Fruit fly (Drosophila melanogaster) whole organism, embryonic: ENCODE measurements around the gene Hf.

ENCODE experiments used
- CG10366 ChIP-seq: fragments of 200-800 bp; sonication (Bioruptor generic); IDR thresholded peaks from 2 replicates; pipeline ENCODE4 v1.3.6; 2022; ENCODE audit warnings: missing biosample characterization, missing genetic modification characterization
- CG10654 ChIP-seq: fragments of 200-800 bp; sonication (Bioruptor generic); optimal IDR thresholded peaks from 2 replicates; lab custom pipeline; 2016; ENCODE audit warnings: missing biosample characterization, missing genetic modification characterization
- CG11695 ChIP-seq: fragments of 200-800 bp; sonication (Bioruptor generic); IDR thresholded peaks from 3 replicates; pipeline ENCODE4 v1.3.6; 2022; ENCODE audit warnings: missing biosample characterization, missing genetic modification characterization
- CG11696 ChIP-seq: fragments of 200-800 bp; sonication (Bioruptor generic); IDR thresholded peaks from 2 replicates; pipeline ENCODE4 v1.3.6; 2022; ENCODE audit warnings: missing biosample characterization, missing genetic modification characterization
- CG12769 ChIP-seq: fragments of 200-800 bp; sonication (Bioruptor generic); optimal IDR thresholded peaks from 2 replicates; lab custom pipeline; 2019; ENCODE audit warnings: missing biosample characterization, mild to moderate bottlenecking, missing genetic modification characterization, moderate library complexity
- CG13775 ChIP-seq: fragments of 200-800 bp; sonication (Bioruptor generic); optimal IDR thresholded peaks from 3 replicates; lab custom pipeline; 2017; ENCODE audit warnings: missing biosample characterization, mild to moderate bottlenecking, missing genetic modification characterization
- CG14710 ChIP-seq: fragments of 200-800 bp; sonication (Bioruptor generic); optimal IDR thresholded peaks from 3 replicates; lab custom pipeline; 2019; ENCODE audit warnings: missing biosample characterization, mild to moderate bottlenecking, missing genetic modification characterization, moderate library complexity
- CG1602 ChIP-seq: fragments of 200-800 bp; sonication (Bioruptor generic); optimal IDR thresholded peaks from 3 replicates; lab custom pipeline; 2016; ENCODE audit warnings: missing biosample characterization, missing genetic modification characterization
- CG17568 ChIP-seq: fragments of 200-800 bp; sonication (Bioruptor generic); optimal IDR thresholded peaks from 2 replicates; lab custom pipeline; 2018; ENCODE audit warnings: missing biosample characterization, mild to moderate bottlenecking, missing genetic modification characterization, moderate library complexity
- CG2116 ChIP-seq: fragments of 200-800 bp; sonication (Bioruptor generic); optimal IDR thresholded peaks from 3 replicates; lab custom pipeline; 2018; ENCODE audit warnings: missing biosample characterization, mild to moderate bottlenecking, missing genetic modification characterization
- CG2120 ChIP-seq: fragments of 200-800 bp; sonication (Bioruptor generic); optimal IDR thresholded peaks from 3 replicates; lab custom pipeline; 2016; ENCODE audit warnings: missing biosample characterization, missing genetic modification characterization
- CG2199 ChIP-seq: fragments of 200-800 bp; sonication (Bioruptor generic); IDR thresholded peaks from 3 replicates; pipeline ENCODE4 v1.3.6; 2022; ENCODE audit warnings: missing biosample characterization, missing genetic modification characterization
- CG30403 ChIP-seq: fragments of 200-800 bp; sonication (Bioruptor generic); optimal IDR thresholded peaks from 3 replicates; lab custom pipeline; 2016; ENCODE audit warnings: missing biosample characterization, missing genetic modification characterization
- CG4282 ChIP-seq: fragments of 200-800 bp; sonication (Bioruptor generic); optimal IDR thresholded peaks from 2 replicates; lab custom pipeline; 2016; ENCODE audit warnings: missing biosample characterization, missing genetic modification characterization
- CG43689 ChIP-seq: fragments of 200-800 bp; sonication (Bioruptor generic); IDR thresholded peaks from 2 replicates; pipeline ENCODE4 v1.3.6; 2022; ENCODE audit warnings: missing biosample characterization, missing genetic modification characterization
- CG6254 ChIP-seq: fragments of 200-800 bp; sonication (Bioruptor generic); optimal IDR thresholded peaks from 3 replicates; lab custom pipeline; 2017; ENCODE audit warnings: mild to moderate bottlenecking, missing biosample characterization, missing genetic modification reagents, missing genetic modification characterization
- CG6689 ChIP-seq: fragments of 200-800 bp; sonication (Bioruptor generic); IDR thresholded peaks from 2 replicates; pipeline ENCODE4 v1.3.6; 2022; ENCODE audit warnings: missing biosample characterization, missing genetic modification characterization
- CG7556 ChIP-seq: fragments of 200-800 bp; sonication (Bioruptor generic); optimal IDR thresholded peaks from 2 replicates; lab custom pipeline; 2017; ENCODE audit warnings: missing biosample characterization, mild to moderate bottlenecking, missing genetic modification characterization
- CG7745 ChIP-seq: fragments of 200-800 bp; sonication (Bioruptor generic); optimal IDR thresholded peaks from 2 replicates; lab custom pipeline; 2018; ENCODE audit warnings: missing biosample characterization, mild to moderate bottlenecking, missing genetic modification characterization, moderate library complexity
- CG9437 ChIP-seq: fragments of 200-800 bp; sonication (Bioruptor generic); optimal IDR thresholded peaks from 2 replicates; lab custom pipeline; 2018; ENCODE audit warnings: missing biosample characterization, mild to moderate bottlenecking, missing genetic modification characterization
- Camta ChIP-seq: fragments of 200-800 bp; sonication (Bioruptor generic); optimal IDR thresholded peaks from 2 replicates; lab custom pipeline; 2016; ENCODE audit warnings: missing biosample characterization, missing genetic modification characterization
- Drgx ChIP-seq: fragments of 200-800 bp; sonication (Bioruptor generic); IDR thresholded peaks from 2 replicates; pipeline ENCODE4 v1.3.6; 2022; ENCODE audit warnings: missing biosample characterization, missing genetic modification characterization
- Gug ChIP-seq: fragments of 200-800 bp; sonication (Bioruptor generic); IDR thresholded peaks from 4 replicates; pipeline ENCODE4 v1.3.6; 2022; ENCODE audit warnings: missing biosample characterization, missing genetic modification characterization
- Jarid2 ChIP-seq: fragments of 200-800 bp; sonication (Bioruptor generic); optimal IDR thresholded peaks from 3 replicates; lab custom pipeline; 2017; ENCODE audit warnings: mild to moderate bottlenecking, missing biosample characterization, missing genetic modification reagents, missing genetic modification characterization
- Mrtf ChIP-seq: fragments of 200-800 bp; sonication (Bioruptor generic); IDR thresholded peaks from 3 replicates; pipeline ENCODE4 v1.3.6; 2022; ENCODE audit warnings: missing biosample characterization, missing genetic modification characterization
- Myb ChIP-seq: fragments of 200-800 bp; sonication (Bioruptor generic); optimal IDR thresholded peaks from 2 replicates; lab custom pipeline; 2016; ENCODE audit warnings: missing biosample characterization, missing genetic modification characterization
- NFAT ChIP-seq: fragments of 200-800 bp; sonication (Bioruptor generic); IDR thresholded peaks from 2 replicates; pipeline ENCODE4 v1.3.6; 2022; ENCODE audit warnings: missing biosample characterization, missing genetic modification characterization
- Nf-YB ChIP-seq: fragments of 200-800 bp; sonication (Bioruptor generic); optimal IDR thresholded peaks from 3 replicates; lab custom pipeline; 2019; ENCODE audit warnings: missing biosample characterization, mild to moderate bottlenecking, missing genetic modification characterization, moderate library complexity
- Nf-YC ChIP-seq: fragments of 200-800 bp; optimal IDR thresholded peaks from 3 replicates; lab custom pipeline; 2019; ENCODE audit warnings: missing biosample characterization, mild to moderate bottlenecking, missing genetic modification characterization, moderate library complexity
- Rx ChIP-seq: fragments of 200-800 bp; sonication (Bioruptor generic); IDR thresholded peaks from 2 replicates; pipeline ENCODE4 v1.3.6; 2022; ENCODE audit warnings: missing biosample characterization, missing genetic modification characterization
- Scr ChIP-seq: fragments of 200-800 bp; sonication (Bioruptor generic); IDR thresholded peaks from 2 replicates; pipeline ENCODE4 v1.3.6; 2022; ENCODE audit warnings: missing biosample characterization, missing genetic modification characterization; ENCODE audit not compliant: partially characterized antibody
- Side ChIP-seq: fragments of 200-800 bp; sonication (Bioruptor generic); optimal IDR thresholded peaks from 2 replicates; lab custom pipeline; 2016; ENCODE audit warnings: missing biosample characterization, missing genetic modification characterization
- Sry-δ ChIP-seq: fragments of 200-800 bp; sonication (Bioruptor generic); optimal IDR thresholded peaks from 2 replicates; lab custom pipeline; 2016; ENCODE audit warnings: missing biosample characterization, missing genetic modification characterization
- Ssrp ChIP-seq: fragments of 200-800 bp; sonication (Bioruptor generic); optimal IDR thresholded peaks from 2 replicates; lab custom pipeline; 2018; ENCODE audit warnings: missing biosample characterization, mild to moderate bottlenecking, missing genetic modification characterization, moderate library complexity
- Stat92E ChIP-seq, 3 experiments: fragments of >200 bp in 2 of 3; fragments of 200-800 bp in 1 of 3; sonication (Bioruptor generic) in 1 of 3; optimal IDR thresholded peaks; 2 replicates each; lab custom pipeline; 2017 to 2019; ENCODE audit warnings: missing biosample characterization in 3 of 3, missing genetic modification characterization in 3 of 3, mild to moderate bottlenecking in 1 of 3, moderate library complexity in 1 of 3
- Xbp1 ChIP-seq: fragments of 200-800 bp; sonication (Bioruptor generic); optimal IDR thresholded peaks from 3 replicates; lab custom pipeline; 2016; ENCODE audit warnings: missing biosample characterization, mild to moderate bottlenecking, missing genetic modification characterization
- bowl ChIP-seq: fragments of 200-800 bp; sonication (Bioruptor generic); IDR thresholded peaks from 2 replicates; pipeline ENCODE4 v1.3.6; 2022; ENCODE audit warnings: missing biosample characterization, missing genetic modification characterization
- caup ChIP-seq: fragments of 200-800 bp; sonication (Bioruptor generic); optimal IDR thresholded peaks from 3 replicates; lab custom pipeline; 2017; ENCODE audit warnings: missing biosample characterization, mild to moderate bottlenecking, missing genetic modification characterization, moderate library complexity; ENCODE audit not compliant: severe bottlenecking
- chinmo ChIP-seq: fragments of 200-800 bp; sonication (Bioruptor generic); IDR thresholded peaks from 4 replicates; pipeline ENCODE4 v1.3.6; 2022; ENCODE audit warnings: missing biosample characterization, missing genetic modification characterization; ENCODE audit not compliant: partially characterized antibody
- crc ChIP-seq: fragments of 200-800 bp; sonication (Bioruptor generic); optimal IDR thresholded peaks from 2 replicates; lab custom pipeline; 2016; ENCODE audit warnings: missing biosample characterization, missing genetic modification characterization
- hkb ChIP-seq, 2 experiments: fragments of 200-800 bp in 1 of 2; fragments of >200 bp in 1 of 2; sonication (Bioruptor generic) in 1 of 2; IDR thresholded peaks in 1 of 2; optimal IDR thresholded peaks in 1 of 2; 2 replicates each; pipeline versions ENCODE4 v1.3.6 to Lab custom; 2017 to 2022; ENCODE audit warnings: missing biosample characterization in 1 of 2, missing genetic modification characterization in 1 of 2
- klu ChIP-seq: fragments of 200-800 bp; sonication (Bioruptor generic); IDR thresholded peaks from 2 replicates; pipeline ENCODE4 v1.3.6; 2022; ENCODE audit warnings: missing biosample characterization, missing genetic modification characterization
- maf-S ChIP-seq: fragments of 200-800 bp; sonication (Bioruptor generic); optimal IDR thresholded peaks from 2 replicates; lab custom pipeline; 2016; ENCODE audit warnings: missing biosample characterization, missing genetic modification characterization
- pfk ChIP-seq: fragments of 200-800 bp; sonication (Bioruptor generic); optimal IDR thresholded peaks from 2 replicates; lab custom pipeline; 2018; ENCODE audit warnings: missing biosample characterization, mild to moderate bottlenecking, missing genetic modification characterization, moderate library complexity
- row ChIP-seq: fragments of 200-800 bp; sonication (Bioruptor generic); IDR thresholded peaks from 3 replicates; pipeline ENCODE4 v1.3.6; 2022; ENCODE audit warnings: missing biosample characterization, missing genetic modification characterization
- salm ChIP-seq: fragments of 200-800 bp; sonication (Bioruptor generic); optimal IDR thresholded peaks from 2 replicates; lab custom pipeline; 2018; ENCODE audit warnings: missing biosample characterization, mild to moderate bottlenecking, missing genetic modification characterization
- slou ChIP-seq: fragments of 200-800 bp; sonication (Bioruptor generic); optimal IDR thresholded peaks from 3 replicates; lab custom pipeline; 2016; ENCODE audit warnings: missing biosample characterization, missing genetic modification characterization
- usp ChIP-seq: fragments of >200 bp; optimal IDR thresholded peaks from 2 replicates; lab custom pipeline; 2017; ENCODE audit warnings: missing biosample characterization, missing genetic modification characterization
- vvl ChIP-seq: fragments of 200-800 bp; sonication (Bioruptor generic); IDR thresholded peaks from 2 replicates; pipeline ENCODE4 v1.3.6; 2022; ENCODE audit warnings: missing biosample characterization, missing genetic modification characterization
- zen ChIP-seq: fragments of 200-800 bp; sonication (Bioruptor generic); optimal IDR thresholded peaks from 3 replicates; lab custom pipeline; 2018; ENCODE audit warnings: missing biosample characterization, mild to moderate bottlenecking, missing genetic modification characterization, moderate library complexity

The Hf gene

DNA sequence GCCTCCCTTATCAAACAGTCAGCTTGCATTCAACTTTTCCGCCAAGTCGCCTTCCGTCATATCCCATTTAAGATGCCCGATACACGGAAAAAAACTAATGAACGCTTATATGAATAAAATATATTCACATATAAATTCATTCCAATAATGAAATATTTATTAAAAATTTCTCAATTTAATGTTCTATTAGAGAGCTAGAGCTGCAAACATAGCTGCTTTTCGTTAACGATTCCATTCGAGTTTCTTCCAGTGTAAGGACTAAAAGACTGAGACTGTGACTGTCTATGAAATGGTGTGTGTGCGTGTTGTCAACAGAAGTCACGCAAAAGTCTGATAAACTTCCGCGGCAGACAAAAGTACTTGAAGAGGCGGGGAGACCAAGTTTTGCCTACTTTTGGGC lies 37.4 kb downstream of the Hf start (continued):
- no peak for TF ChIP-seq CG14710 (tag; lab: Kevin White, UChicago)
- no peak for TF ChIP-seq Sry-δ (GFP tag; lab: Kevin White, UChicago)
- TF ChIP-seq CG1602 (GFP tag; lab: Kevin White, UChicago) = peak; percentile 21
- no peak for TF ChIP-seq Stat92E (GFP tag; optimal IDR thresholded peaks at IDR 0.05; lab: Kevin White, UChicago)
- TF ChIP-seq Gug = peak; percentile 22; the same call in 1 of the 4 replicates
- TF ChIP-seq CG6689 (GFP tag; lab: Robert Waterston, UW) = peak; percentile 65; the same call in 1 of the 2 replicates
- TF ChIP-seq CG6254 (GFP tag; lab: Kevin White, UChicago) = no peak
- TF ChIP-seq CG11695 (GFP tag; lab: Robert Waterston, UW) = 0 out of 3 replicates have a peak, but pooled peaks have one; percentile 52
- peak; percentile 47 for TF ChIP-seq CG2120 (GFP tag; lab: Kevin White, UChicago)
- TF ChIP-seq CG10366 (GFP tag; lab: Robert Waterston, UW) = peak; percentile 28; the same call in 1 of the 2 replicates
- no peak for TF ChIP-seq usp
- peak; percentile 59 for TF ChIP-seq vvl
- no peak for TF ChIP-seq CG7745
- TF ChIP-seq Xbp1 = peak; percentile 48
- peak; percentile 15 for TF ChIP-seq CG12769 (tag; lab: Kevin White, UChicago)
- TF ChIP-seq Mrtf (GFP tag; lab: Robert Waterston, UW) = no peak
- TF ChIP-seq CG30403 (GFP tag; lab: Kevin White, UChicago) = peak; percentile 57
- TF ChIP-seq Side (GFP tag; lab: Kevin White, UChicago) = no peak
- TF ChIP-seq CG2116 (GFP tag; lab: Kevin White, UChicago) = peak; percentile 4
- no peak for TF ChIP-seq pfk (GFP tag; lab: Kevin White, UChicago)
- no peak for TF ChIP-seq klu
- TF ChIP-seq Jarid2 (GFP tag; lab: Kevin White, UChicago) = peak; percentile 1
- TF ChIP-seq zen = peak; percentile 33
- TF ChIP-seq Rx (GFP tag; lab: Robert Waterston, UW) = no peak; the same call in 1 of the 2 replicates
- peak; percentile 49 for TF ChIP-seq caup (GFP tag; lab: Kevin White, UChicago)
- no peak for TF ChIP-seq bowl (GFP tag; lab: Robert Waterston, UW)
- TF ChIP-seq chinmo (GFP tag; lab: Robert Waterston, UW) = no peak
- TF ChIP-seq maf-S (GFP tag; lab: Kevin White, UChicago) = no peak
- TF ChIP-seq CG17568 = peak; percentile 22
- no peak for TF ChIP-seq NFAT (GFP tag; lab: Robert Waterston, UW)
- no peak for TF ChIP-seq CG43689 (GFP tag; lab: Robert Waterston, UW)
- TF ChIP-seq row = peak; percentile 65
- no peak for TF ChIP-seq Myb (GFP tag; lab: Kevin White, UChicago)
- no peak for TF ChIP-seq Camta (GFP tag; lab: Kevin White, UChicago)
- TF ChIP-seq CG11696 (GFP tag; lab: Robert Waterston, UW) = no peak
- TF ChIP-seq CG2199 (GFP tag; lab: Robert Waterston, UW) = no peak
- TF ChIP-seq Ssrp = peak; percentile 27
- TF ChIP-seq CG13775 (GFP tag; lab: Kevin White, UChicago) = peak; percentile 38
- peak; percentile 10 for TF ChIP-seq slou (GFP tag; lab: Kevin White, UChicago)
- no peak for TF ChIP-seq crc (GFP tag; lab: Kevin White, UChicago)
- TF ChIP-seq Nf-YB = no peak
- TF ChIP-seq Drgx = peak; percentile 14; the same call in 1 of the 2 replicates
- peak; percentile 20 for TF ChIP-seq CG10654
- no peak for TF ChIP-seq Scr
- TF ChIP-seq hkb (optimal IDR thresholded peaks at IDR 0.05; lab: Kevin White, UChicago) = no peak
- TF ChIP-seq hkb (GFP tag; IDR thresholded peaks at IDR 0.05; lab: Robert Waterston, UW) = peak; percentile 71
- no peak for TF ChIP-seq Nf-YC (tag; lab: Kevin White, UChicago)
- TF ChIP-seq CG4282 (GFP tag; lab: Kevin White, UChicago) = no peak
- TF ChIP-seq CG7556 (GFP tag; lab: Kevin White, UChicago) = peak; percentile 65
- TF ChIP-seq salm (tag; lab: Kevin White, UChicago) = no peak
- peak; percentile 35 for TF ChIP-seq CG9437 (GFP tag; lab: Kevin White, UChicago)
